Worm (Caenorhabditis elegans) whole organism, L1 larva: Measurements from ENCODE around the gene M01H9.4.

Source experiments
- C16A3.4 ChIP-seq: fragments of 150-350 bp; optimal IDR thresholded peaks from 2 replicates; lab custom pipeline; 2014; ENCODE audit warnings: missing biosample characterization, missing genetic modification characterization
- Y116A8C.19 ChIP-seq: sonication (generic microtip); optimal IDR thresholded peaks from 2 replicates; lab custom pipeline; 2016; ENCODE audit warnings: missing compliant biosample characterization, missing genetic modification characterization, borderline replicate concordance
- alr-1 ChIP-seq: fragments of 200-800 bp; sonication (Bioruptor generic); optimal IDR thresholded peaks from 2 replicates; lab custom pipeline; 2018; ENCODE audit warnings: borderline replicate concordance, mild to moderate bottlenecking, missing genetic modification characterization, missing compliant biosample characterization
- blmp-1 ChIP-seq: fragments of 150-350 bp; optimal IDR thresholded peaks from 2 replicates; lab custom pipeline; 2014; ENCODE audit warnings: missing biosample characterization, missing genetic modification characterization
- ceh-63 ChIP-seq: fragments of 200-800 bp; sonication (Bioruptor generic); optimal IDR thresholded peaks from 2 replicates; lab custom pipeline; 2018; ENCODE audit warnings: mild to moderate bottlenecking, missing genetic modification characterization, missing compliant biosample characterization
- dsc-1 ChIP-seq: sonication (generic microtip); optimal IDR thresholded peaks from 2 replicates; lab custom pipeline; 2016; ENCODE audit warnings: mild to moderate bottlenecking, missing genetic modification characterization, missing compliant biosample characterization
- efl-3 ChIP-seq: fragments of 200-800 bp; sonication (Bioruptor generic); optimal IDR thresholded peaks from 2 replicates; lab custom pipeline; 2018; ENCODE audit warnings: mild to moderate bottlenecking, missing genetic modification characterization, missing compliant biosample characterization
- egl-13 ChIP-seq: sonication (generic microtip); optimal IDR thresholded peaks from 2 replicates; lab custom pipeline; 2016; ENCODE audit warnings: missing genotype, missing genetic modification reagents, missing genetic modification characterization, missing compliant biosample characterization
- elt-3 ChIP-seq, 6 experiments: fragments of 150-350 bp in 1 of 6; sonication (generic microtip); optimal IDR thresholded peaks; 2 replicates each; lab custom pipeline; 2017 to 2018; ENCODE audit warnings: missing biosample characterization in 6 of 6, missing genetic modification characterization in 6 of 6, inconsistent platforms in 1 of 6
- hlh-17 ChIP-seq: fragments of 200-800 bp; sonication (Bioruptor generic); optimal IDR thresholded peaks from 2 replicates; lab custom pipeline; 2018; ENCODE audit warnings: missing genetic modification characterization, mild to moderate bottlenecking, missing compliant biosample characterization, moderate library complexity, borderline replicate concordance
- lin-13 ChIP-seq: fragments of 150-350 bp; optimal IDR thresholded peaks from 2 replicates; lab custom pipeline; 2014; ENCODE audit warnings: missing biosample characterization, missing genetic modification reagents, missing genetic modification characterization
- lin-14 ChIP-seq: fragments of 200-800 bp; sonication (Bioruptor generic); optimal IDR thresholded peaks from 2 replicates; lab custom pipeline; 2018; ENCODE audit warnings: mild to moderate bottlenecking, missing genetic modification characterization, moderate library complexity, missing compliant biosample characterization
- lin-15B ChIP-seq: fragments of 150-350 bp; sonication (generic microtip); optimal IDR thresholded peaks from 3 replicates; lab custom pipeline; 2014; ENCODE audit warnings: missing biosample characterization, missing genetic modification characterization
- lir-3 ChIP-seq: sonication (generic microtip); optimal IDR thresholded peaks from 2 replicates; lab custom pipeline; 2016; ENCODE audit warnings: mild to moderate bottlenecking, missing genetic modification characterization, moderate library complexity, missing compliant biosample characterization; ENCODE audit not compliant: poor library complexity
- lsy-2 ChIP-seq, 2 experiments: fragments of 150-350 bp; optimal IDR thresholded peaks; 2 replicates each; lab custom pipeline; 2014; ENCODE audit warnings: missing biosample characterization in 2 of 2, missing genetic modification characterization in 2 of 2
- mab-9 ChIP-seq: fragments of 200-800 bp; sonication (Bioruptor generic); IDR thresholded peaks from 2 replicates; pipeline ENCODE4 v1.3.6; 2022; ENCODE audit warnings: missing genetic modification reagents, missing genetic modification characterization, missing compliant biosample characterization
- nhr-12 ChIP-seq: sonication (generic microtip); optimal IDR thresholded peaks from 2 replicates; lab custom pipeline; 2017; ENCODE audit warnings: missing biosample characterization, missing genetic modification characterization
- nhr-19 ChIP-seq: fragments of 200-800 bp; sonication (Bioruptor generic); conservative IDR thresholded peaks from 2 replicates; pipeline ENCODE4 v1.3.6; 2022; ENCODE audit warnings: missing genetic modification characterization, missing compliant biosample characterization
- nhr-237 ChIP-seq: fragments of 150-350 bp; optimal IDR thresholded peaks from 2 replicates; lab custom pipeline; 2014; ENCODE audit warnings: missing biosample characterization, missing genetic modification characterization
- nhr-84 ChIP-seq: sonication (generic microtip); optimal IDR thresholded peaks from 2 replicates; lab custom pipeline; 2017; ENCODE audit warnings: missing biosample characterization, missing genetic modification characterization
- nhr-85 ChIP-seq: sonication (generic microtip); peaks from one replicate; lab custom pipeline; 2016; ENCODE audit warnings: missing genetic modification characterization, inconsistent platforms, missing compliant biosample characterization
- pag-3 ChIP-seq: sonication (generic microtip); optimal IDR thresholded peaks from 2 replicates; lab custom pipeline; 2017; ENCODE audit warnings: missing genetic modification characterization, mild to moderate bottlenecking, missing compliant biosample characterization, antibody characterized with exemption, borderline replicate concordance; ENCODE audit not compliant: insufficient read depth
- pqm-1 ChIP-seq: sonication (generic microtip); optimal IDR thresholded peaks from 3 replicates; lab custom pipeline; 2017; ENCODE audit warnings: missing biosample characterization, missing genetic modification characterization
- sox-4 ChIP-seq: sonication (generic microtip); optimal IDR thresholded peaks from 2 replicates; lab custom pipeline; 2016; ENCODE audit warnings: missing genetic modification characterization, missing compliant biosample characterization
- sptf-1 ChIP-seq: fragments of 150-350 bp; optimal IDR thresholded peaks from 2 replicates; lab custom pipeline; 2014; ENCODE audit warnings: missing biosample characterization, missing genetic modification characterization
- sup-37 ChIP-seq: fragments of 200-800 bp; sonication (Bioruptor generic); optimal IDR thresholded peaks from 2 replicates; lab custom pipeline; 2018; ENCODE audit warnings: mild to moderate bottlenecking, missing genetic modification characterization, missing compliant biosample characterization
- swsn-7 ChIP-seq: sonication (generic microtip); optimal IDR thresholded peaks from 2 replicates; lab custom pipeline; 2016; ENCODE audit warnings: missing genetic modification characterization, missing compliant biosample characterization
- unc-130 ChIP-seq: fragments of 150-350 bp; optimal IDR thresholded peaks from 2 replicates; lab custom pipeline; 2017; ENCODE audit warnings: missing biosample characterization, missing genetic modification characterization, inconsistent platforms
- unc-86 ChIP-seq: sonication (generic microtip); optimal IDR thresholded peaks from 2 replicates; lab custom pipeline; 2016; ENCODE audit warnings: missing genetic modification characterization, missing compliant biosample characterization
- unc-98 ChIP-seq: fragments of 200-800 bp; sonication (Bioruptor generic); IDR thresholded peaks from 2 replicates; pipeline ENCODE4 v1.3.6; 2022; ENCODE audit warnings: missing genetic modification characterization, missing compliant biosample characterization
- vab-15 ChIP-seq: sonication (generic microtip); optimal IDR thresholded peaks from 2 replicates; lab custom pipeline; 2017; ENCODE audit warnings: missing genotype, mild to moderate bottlenecking, missing genetic modification characterization, missing compliant biosample characterization
- ztf-11 ChIP-seq, 2 experiments: sonication (generic microtip); optimal IDR thresholded peaks; 2 replicates each; lab custom pipeline; 2016 to 2017; ENCODE audit warnings: missing genetic modification characterization in 2 of 2, missing biosample characterization in 1 of 2, missing compliant biosample characterization in 1 of 2
- ztf-4 ChIP-seq: fragments of 150-350 bp; optimal IDR thresholded peaks from 2 replicates; lab custom pipeline; 2014; ENCODE audit warnings: missing biosample characterization, missing genetic modification characterization

The M01H9.4 gene

ce11 chrIV:4524943-4525342 lies 42.2 kb upstream of the M01H9.4 start, which contains the start of gene ZK180.6:
Gene ZK180.6, minus strand, starts transcription at chrIV:4525043.
- TF ChIP-seq lin-13 (no peak), mab-9 (GFP tag; lab: Robert Waterston, UW) (no peak), C16A3.4 (tag; lab: Kevin White, UChicago) (no peak), lir-3 (tag; lab: Kevin White, UChicago) (no peak), dsc-1 (tag; lab: Kevin White, UChicago) (no peak), sup-37 (GFP tag; lab: Kevin White, UChicago) (no peak), swsn-7 (no peak), alr-1 (tag; lab: Kevin White, UChicago) (no peak), Y116A8C.19 (tag; lab: Kevin White, UChicago) (no peak), pqm-1 (tag; lab: Kevin White, UChicago) (no peak), ztf-11 (tag; optimal IDR thresholded peaks at IDR 0.05; lab: Kevin White, UChicago) (no peak), sox-4 (tag; lab: Kevin White, UChicago) (no peak), pag-3 (no peak), nhr-12 (tag; lab: Kevin White, UChicago) (no peak), hlh-17 (GFP tag; lab: Kevin White, UChicago) (no peak), unc-130 (tag; lab: Kevin White, UChicago) (no peak), nhr-19 (no peak)

ce11 chrIV:4523461-4523860 lies 40.8 kb upstream of the M01H9.4 start:
- peak; percentile 35 for TF ChIP-seq nhr-85
- no peak for TF ChIP-seq nhr-237 (tag; lab: Kevin White, UChicago)
- no peak for TF ChIP-seq ceh-63
- TF ChIP-seq sptf-1 = no peak
- no peak for TF ChIP-seq lir-3 (tag; lab: Kevin White, UChicago)
- no peak for TF ChIP-seq lsy-2 (tag; optimal IDR thresholded peaks at IDR 0.05; lab: Kevin White, UChicago)

- TF ChIP-seq Y116A8C.19 (tag; lab: Kevin White, UChicago) (no peak), vab-15 (tag; lab: Kevin White, UChicago) (no peak), ztf-11 (tag; optimal IDR thresholded peaks at IDR 0.05; lab: Kevin White, UChicago) (no peak), efl-3 (GFP tag; lab: Kevin White, UChicago) (no peak), ztf-4 (no peak), lin-15B (tag; lab: Kevin White, UChicago) (no peak)
- TF ChIP-seq, all 84 proteins: peak for 0
Measured at ce11 chrIV:4519714-4520113, 37.0 kb upstream of the M01H9.4 start.

ce11 chrIV:4518111-4518510 lies 35.4 kb upstream of the M01H9.4 start:
- peak; percentile 98 for TF ChIP-seq blmp-1 (tag; lab: Kevin White, UChicago)
- TF ChIP-seq lin-14 (GFP tag; lab: Kevin White, UChicago) = no peak
- TF ChIP-seq nhr-84 (tag; lab: Kevin White, UChicago) = no peak
- no peak for TF ChIP-seq nhr-12 (tag; lab: Kevin White, UChicago)
- no peak for TF ChIP-seq unc-130 (tag; lab: Kevin White, UChicago)

- TF ChIP-seq unc-98 (GFP tag; lab: Robert Waterston, UW) (no peak), blmp-1 (tag; lab: Kevin White, UChicago) (peak; percentile 34), elt-3 (tag; optimal IDR thresholded peaks at IDR 0.05; lab: Kevin White, UChicago) (no peak), egl-13 (no peak), ztf-11 (tag; optimal IDR thresholded peaks at IDR 0.05; lab: Kevin White, UChicago) (no peak), unc-86 (tag; lab: Kevin White, UChicago) (no peak)
Measured at ce11 chrIV:4517066-4517465, 34.4 kb upstream of the M01H9.4 start, which contains the start of gene ZK180.5. Gene ZK180.5, minus strand, starts transcription at chrIV:4517166.
